Worm (Caenorhabditis elegans) whole organism, mixed stage, embryonic: Measurements from ENCODE around the gene marc-1.

Experiments used
- ceh-39 ChIP-seq: fragments of 150-350 bp; optimal IDR thresholded peaks from 2 replicates; lab custom pipeline; 2014; ENCODE audit warnings: missing biosample characterization, missing genetic modification characterization
- ceh-83 ChIP-seq: fragments of 200-800 bp; sonication (Bioruptor generic); optimal IDR thresholded peaks from 2 replicates; lab custom pipeline; 2018; ENCODE audit warnings: mild to moderate bottlenecking, missing genetic modification characterization, missing compliant biosample characterization
- lin-13 ChIP-seq: fragments of 150-350 bp; optimal IDR thresholded peaks from 2 replicates; lab custom pipeline; 2014; ENCODE audit warnings: missing biosample characterization, missing genetic modification characterization
- mep-1 ChIP-seq: fragments of 150-350 bp; optimal IDR thresholded peaks from 2 replicates; lab custom pipeline; 2017; ENCODE audit warnings: missing biosample characterization, missing genetic modification reagents, missing genetic modification characterization, inconsistent platforms
- pha-4 ChIP-seq: fragments of 150-350 bp; optimal IDR thresholded peaks from 2 replicates; lab custom pipeline; 2018; ENCODE audit warnings: missing biosample characterization, missing genetic modification reagents, missing genetic modification characterization
- unc-120 ChIP-seq: sonication (generic microtip); optimal IDR thresholded peaks from 2 replicates; lab custom pipeline; 2017; ENCODE audit warnings: missing genetic modification characterization, missing compliant biosample characterization; ENCODE audit not compliant: poor library complexity, severe bottlenecking
- unc-62 ChIP-seq: fragments of 150-350 bp; optimal IDR thresholded peaks from 2 replicates; lab custom pipeline; 2014; ENCODE audit warnings: missing biosample characterization, missing genetic modification reagents, missing genetic modification characterization

DNA sequence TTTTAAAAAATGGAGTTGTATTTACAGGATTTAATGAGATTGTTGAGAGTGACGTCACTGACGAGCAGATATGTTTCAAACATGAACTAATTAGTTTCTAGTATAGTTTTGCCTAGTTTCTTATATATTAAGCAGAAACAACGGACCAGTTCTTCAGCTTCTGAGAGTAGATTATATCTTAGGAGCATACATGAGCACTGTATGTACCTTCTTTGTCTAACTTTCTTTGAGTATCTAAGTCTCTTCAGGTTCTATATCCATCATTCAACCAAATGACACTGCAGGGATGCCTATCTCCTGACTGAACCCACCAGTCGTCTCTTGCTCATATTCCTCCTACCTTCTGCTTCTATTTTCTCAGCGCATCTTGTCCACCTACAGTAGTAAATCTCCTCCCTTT is 42.8 kb upstream of the marc-1 start, which contains the start of gene her-1:
- TF ChIP-seq unc-120 (tag; lab: Kevin White, UChicago), result no peak
- TF ChIP-seq mep-1, result no peak
- TF ChIP-seq pha-4 (tag; lab: Kevin White, UChicago), result no peak
- TF ChIP-seq lin-13 (tag; lab: Kevin White, UChicago), result no peak
- TF ChIP-seq ceh-83 (GFP tag; lab: Kevin White, UChicago), result no peak
- no peak for TF ChIP-seq ceh-39 (tag; lab: Kevin White, UChicago)
- no peak for TF ChIP-seq unc-62 (GFP tag; lab: Kevin White, UChicago)
